Worm (Caenorhabditis elegans): ENCODE results near the gene ttr-34.

- TF ChIP-seq pes-1 (GFP tag; IDR thresholded peaks at IDR 0.05): no peak
- no peak for TF ChIP-seq ets-7 (tag; optimal IDR thresholded peaks at IDR 0.05)
- no peak for TF ChIP-seq scrt-1 (GFP tag; IDR thresholded peaks at IDR 0.05)
- no peak for TF ChIP-seq tbx-37 (GFP tag; conservative IDR thresholded peaks at IDR 0.05)
- TF ChIP-seq hmbx-1 (tag; optimal IDR thresholded peaks at IDR 0.05): no peak
- no peak for TF ChIP-seq hnd-1 (tag; optimal IDR thresholded peaks at IDR 0.05)
- TF ChIP-seq tbx-11 (GFP tag; IDR thresholded peaks at IDR 0.05): 0 out of 2 replicates have a peak, but pooled peaks have one; percentile 29
- TF ChIP-seq hmg-4 (GFP tag; optimal IDR thresholded peaks at IDR 0.05): peak; percentile 30
- TF ChIP-seq ama-1 (optimal IDR thresholded peaks at IDR 0.05): no peak
- no peak for TF ChIP-seq ceh-13 (GFP tag; optimal IDR thresholded peaks at IDR 0.05)
- TF ChIP-seq ceh-36 (tag; optimal IDR thresholded peaks at IDR 0.05): no peak
- TF ChIP-seq flt-1 (GFP tag; IDR thresholded peaks at IDR 0.05): no peak
- TF ChIP-seq sea-1 (GFP tag; conservative IDR thresholded peaks at IDR 0.05): no peak
- no peak for TF ChIP-seq B0310.2 (tag; optimal IDR thresholded peaks at IDR 0.05)
These were observed 19.4 kb downstream of the ttr-34 start for ce11 chrX:13159005-13159404.

Data from whole organism, early embryonic.